Worm (Caenorhabditis elegans) whole organism, early embryonic: ENCODE results near the gene C33C12.1.

Experiments used
- B0310.2 ChIP-seq: sonication (generic microtip); optimal IDR thresholded peaks from 2 replicates; lab custom pipeline; 2016; ENCODE audit warnings: mild to moderate bottlenecking, missing genetic modification characterization, missing compliant biosample characterization
- F13C5.2 ChIP-seq: sonication (generic microtip); optimal IDR thresholded peaks from 2 replicates; lab custom pipeline; 2017; ENCODE audit warnings: mild to moderate bottlenecking, missing genetic modification characterization, inconsistent platforms, missing compliant biosample characterization
- aly-1 ChIP-seq: sonication (generic microtip); optimal IDR thresholded peaks from 2 replicates; lab custom pipeline; 2016; ENCODE audit warnings: missing genetic modification characterization, missing compliant biosample characterization
- ama-1 ChIP-seq: fragments of 150-350 bp; optimal IDR thresholded peaks from 2 replicates; lab custom pipeline; 2014
- ceh-13 ChIP-seq: fragments of 200-800 bp; sonication (Bioruptor generic); optimal IDR thresholded peaks from 2 replicates; lab custom pipeline; 2018; ENCODE audit warnings: mild to moderate bottlenecking, missing genetic modification characterization, missing compliant biosample characterization
- ceh-36 ChIP-seq: sonication (generic microtip); optimal IDR thresholded peaks from 2 replicates; lab custom pipeline; 2016; ENCODE audit warnings: missing genetic modification characterization, inconsistent platforms, missing compliant biosample characterization
- ets-7 ChIP-seq: sonication (generic microtip); optimal IDR thresholded peaks from 2 replicates; lab custom pipeline; 2016; ENCODE audit warnings: missing genotype, missing genetic modification characterization, missing compliant biosample characterization
- flt-1 ChIP-seq: fragments of 200-800 bp; sonication (Bioruptor generic); IDR thresholded peaks from 2 replicates; pipeline ENCODE4 v1.3.6; 2022; ENCODE audit warnings: missing genetic modification characterization, missing compliant biosample characterization
- hmbx-1 ChIP-seq: sonication (generic microtip); optimal IDR thresholded peaks from 2 replicates; lab custom pipeline; 2016; ENCODE audit warnings: mild to moderate bottlenecking, missing genetic modification characterization, missing compliant biosample characterization
- hmg-4 ChIP-seq: fragments of 200-800 bp; sonication (Bioruptor generic); optimal IDR thresholded peaks from 2 replicates; lab custom pipeline; 2018; ENCODE audit warnings: mild to moderate bottlenecking, missing genetic modification characterization, missing compliant biosample characterization
- hnd-1 ChIP-seq: sonication (generic microtip); optimal IDR thresholded peaks from 2 replicates; lab custom pipeline; 2016; ENCODE audit warnings: missing genetic modification characterization, missing compliant biosample characterization
- pes-1 ChIP-seq: fragments of 200-800 bp; sonication (Bioruptor generic); IDR thresholded peaks from 2 replicates; pipeline ENCODE4 v1.3.6; 2022; ENCODE audit warnings: missing genetic modification reagents, missing genetic modification characterization, missing compliant biosample characterization
- scrt-1 ChIP-seq: fragments of 200-800 bp; sonication (Bioruptor generic); IDR thresholded peaks from 2 replicates; pipeline ENCODE4 v1.3.6; 2022; ENCODE audit warnings: missing genetic modification characterization, missing compliant biosample characterization
- sea-1 ChIP-seq: fragments of 200-800 bp; sonication (Bioruptor generic); conservative IDR thresholded peaks from 2 replicates; pipeline ENCODE4 v1.3.6; 2022; ENCODE audit warnings: missing genetic modification characterization, missing compliant biosample characterization
- tbx-11 ChIP-seq: fragments of 200-800 bp; sonication (Bioruptor generic); IDR thresholded peaks from 2 replicates; pipeline ENCODE4 v1.3.6; 2022; ENCODE audit warnings: missing genetic modification characterization, missing compliant biosample characterization
- tbx-37 ChIP-seq: fragments of 200-800 bp; sonication (Bioruptor generic); conservative IDR thresholded peaks from 2 replicates; pipeline ENCODE4 v1.3.6; 2022; ENCODE audit warnings: missing genetic modification reagents, missing genetic modification characterization, missing compliant biosample characterization
- tra-4 ChIP-seq: sonication (generic microtip); optimal IDR thresholded peaks from 2 replicates; lab custom pipeline; 2017; ENCODE audit warnings: missing genetic modification characterization, missing compliant biosample characterization

The C33C12.1 gene

DNA sequence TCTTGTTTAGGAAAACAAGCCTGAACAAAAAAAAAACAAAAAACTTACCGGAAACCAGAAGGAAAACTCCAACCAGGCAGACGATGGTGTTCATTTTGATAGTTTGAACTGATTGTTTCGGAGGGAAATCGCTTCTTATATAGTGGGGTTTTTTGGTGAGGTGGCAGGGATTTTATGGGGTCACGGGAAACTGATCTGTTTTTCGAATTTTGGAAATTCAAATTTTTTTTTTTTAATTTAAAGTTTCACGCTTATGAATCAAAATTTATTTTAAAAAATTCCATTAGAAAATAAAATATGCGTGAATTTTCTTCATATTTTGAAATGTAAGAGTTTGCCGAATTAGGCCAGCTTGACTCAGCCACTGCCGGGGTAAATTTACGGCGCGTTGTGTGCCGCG is 22.7 kb upstream of the C33C12.1 start, which contains the start of gene C33C12.7:
Gene C33C12.7 (minus strand): TSS at position 101 of the 400 bp plus-strand sequence.
- TF ChIP-seq hmg-4 (GFP tag; lab: Kevin White, UChicago) (no peak), flt-1 (no peak), tra-4 (tag; lab: Kevin White, UChicago) (no peak), pes-1 (GFP tag; lab: Robert Waterston, UW) (no peak), F13C5.2 (tag; lab: Kevin White, UChicago) (no peak)

DNA sequence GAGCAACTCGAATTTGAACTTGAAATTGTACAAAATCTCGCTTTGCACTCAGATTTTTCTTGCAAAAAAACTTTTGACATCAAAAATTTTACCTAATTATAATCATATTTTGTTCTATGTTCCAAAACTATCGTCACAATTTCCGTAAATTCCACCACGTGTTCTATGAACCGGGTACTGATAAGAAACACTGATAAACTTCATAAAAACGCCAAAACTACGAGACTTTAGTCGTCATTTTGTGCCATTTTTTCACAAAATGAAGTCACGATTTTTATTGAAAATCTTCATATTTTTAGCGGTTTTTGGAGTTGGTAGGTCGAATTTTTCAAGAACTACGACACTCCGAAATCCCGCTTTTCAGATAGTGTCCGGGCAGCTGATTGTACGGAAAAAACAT is 21.4 kb upstream of the C33C12.1 start, which contains the start of gene gba-1:
Gene gba-1 (plus strand): TSS at position 54 of the 400 bp plus-strand sequence.
- TF ChIP-seq ceh-13 (GFP tag; lab: Kevin White, UChicago) (no peak), hmg-4 (GFP tag; lab: Kevin White, UChicago) (no peak), ceh-36 (tag; lab: Kevin White, UChicago) (no peak), hnd-1 (tag; lab: Kevin White, UChicago) (no peak)

DNA sequence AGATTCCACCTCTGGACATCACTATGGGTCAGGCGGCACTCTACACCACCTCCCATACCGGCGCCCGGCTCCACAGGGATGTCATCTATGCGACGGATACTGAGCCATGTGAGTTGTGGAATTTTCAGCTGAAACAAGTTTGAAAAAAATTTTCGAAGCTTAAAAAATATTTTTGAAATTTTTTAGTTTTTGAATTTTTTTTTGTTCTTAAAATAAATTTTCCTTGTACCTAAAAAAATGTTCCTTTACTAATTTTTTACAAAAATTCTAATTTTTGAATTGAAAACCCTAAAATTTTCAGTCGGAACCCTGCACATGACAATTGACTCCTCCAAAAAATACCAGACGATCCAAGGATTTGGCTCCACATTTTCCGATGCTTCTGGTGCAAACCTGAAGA is 20.3 kb upstream of the C33C12.1 start:
- TF ChIP-seq F13C5.2 (tag; lab: Kevin White, UChicago) (no peak), B0310.2 (tag; lab: Kevin White, UChicago) (no peak), pes-1 (GFP tag; lab: Robert Waterston, UW) (no peak), tbx-11 (GFP tag; lab: Robert Waterston, UW) (no peak), flt-1 (no peak), sea-1 (GFP tag; lab: Robert Waterston, UW) (no peak)

DNA sequence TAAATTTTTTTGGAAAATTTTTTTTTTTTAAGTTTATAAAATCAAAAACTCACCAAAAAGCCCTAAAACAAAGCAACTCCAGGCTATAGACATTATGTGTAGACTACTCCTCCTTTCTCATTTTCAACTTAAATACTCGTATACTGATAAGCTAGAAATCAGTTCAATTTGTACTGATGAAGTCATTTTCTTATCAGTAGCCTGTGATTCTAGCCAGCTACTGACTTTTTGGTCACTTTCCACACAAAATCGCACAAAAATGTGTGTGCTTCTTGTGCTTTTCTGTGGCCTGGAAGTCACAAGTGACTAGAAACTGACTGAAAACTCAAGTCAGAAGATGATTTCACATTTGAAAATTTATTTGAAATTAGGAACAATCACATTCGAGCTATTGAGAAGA is 11.7 kb upstream of the C33C12.1 start, which contains the start of gene gba-2:
Gene gba-2 (minus strand): TSS at position 106 of the 400 bp plus-strand sequence.
- TF ChIP-seq tbx-37 (GFP tag; lab: Robert Waterston, UW) (no peak), flt-1 (no peak), pes-1 (GFP tag; lab: Robert Waterston, UW) (no peak), tbx-11 (GFP tag; lab: Robert Waterston, UW) (no peak), ceh-36 (tag; lab: Kevin White, UChicago) (no peak), ama-1 (lab: Kevin White, UChicago) (no peak), scrt-1 (no peak)

DNA sequence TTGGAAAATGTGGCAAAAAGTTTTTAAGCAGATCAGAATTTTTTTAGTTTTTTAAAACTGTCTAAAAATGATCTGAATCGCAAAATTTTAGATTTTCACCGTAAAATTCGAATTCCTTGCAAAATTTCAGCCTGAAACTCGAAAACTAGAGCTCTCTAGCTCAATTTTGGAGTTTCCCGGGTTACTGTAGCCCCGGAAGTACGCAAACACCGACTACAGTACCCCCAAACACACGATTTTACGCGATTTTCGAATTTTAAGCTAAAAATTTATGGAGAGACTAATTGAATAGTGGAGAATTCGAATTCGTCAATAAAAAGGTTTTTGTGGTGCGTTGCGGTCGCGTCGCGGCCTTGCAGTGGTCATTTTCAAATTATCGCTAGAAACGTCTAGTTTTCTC is 11.3 kb upstream of the C33C12.1 start:
- no peak for TF ChIP-seq tra-4 (tag; lab: Kevin White, UChicago)
- no peak for TF ChIP-seq B0310.2 (tag; lab: Kevin White, UChicago)
- no peak for TF ChIP-seq hmbx-1 (tag; lab: Kevin White, UChicago)
- TF ChIP-seq hmg-4 (GFP tag; lab: Kevin White, UChicago) = no peak
- no peak for TF ChIP-seq F13C5.2 (tag; lab: Kevin White, UChicago)
- no peak for TF ChIP-seq tbx-37 (GFP tag; lab: Robert Waterston, UW)
- TF ChIP-seq flt-1 = no peak
- no peak for TF ChIP-seq sea-1 (GFP tag; lab: Robert Waterston, UW)
- no peak for TF ChIP-seq ama-1 (lab: Kevin White, UChicago)
- no peak for TF ChIP-seq scrt-1
- no peak for TF ChIP-seq ceh-36 (tag; lab: Kevin White, UChicago)

DNA sequence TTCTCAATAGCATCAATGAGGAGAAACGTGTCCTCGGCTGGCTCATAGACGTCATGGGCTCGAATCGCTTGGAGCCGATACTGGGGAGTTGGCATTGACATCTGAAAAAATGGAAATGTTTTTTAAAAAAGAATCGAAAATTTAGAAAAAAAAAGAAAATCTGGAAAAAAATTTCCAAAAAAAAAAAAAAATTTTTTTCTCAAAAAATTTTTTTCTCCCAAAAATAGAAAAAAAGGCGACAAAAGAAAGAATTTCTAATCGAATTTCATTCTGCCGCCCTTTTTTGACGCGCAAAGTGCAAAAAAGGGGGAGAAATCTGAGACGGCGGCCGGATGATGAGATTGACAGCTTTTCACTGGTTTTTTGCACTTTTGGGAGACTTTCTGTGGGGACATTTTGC is 8.7 kb upstream of the C33C12.1 start, which contains the start of gene mtq-2:
Gene mtq-2 (minus strand): TSS at position 101 of the 400 bp plus-strand sequence.
- TF ChIP-seq pes-1 (GFP tag; lab: Robert Waterston, UW) (no peak), hnd-1 (tag; lab: Kevin White, UChicago) (no peak), B0310.2 (tag; lab: Kevin White, UChicago) (no peak), aly-1 (tag; lab: Kevin White, UChicago) (no peak), hmg-4 (GFP tag; lab: Kevin White, UChicago) (no peak), sea-1 (GFP tag; lab: Robert Waterston, UW) (no peak), tra-4 (tag; lab: Kevin White, UChicago) (no peak), hmbx-1 (tag; lab: Kevin White, UChicago) (no peak), tbx-11 (GFP tag; lab: Robert Waterston, UW) (no peak), ets-7 (no peak), ama-1 (lab: Kevin White, UChicago) (no peak)

DNA sequence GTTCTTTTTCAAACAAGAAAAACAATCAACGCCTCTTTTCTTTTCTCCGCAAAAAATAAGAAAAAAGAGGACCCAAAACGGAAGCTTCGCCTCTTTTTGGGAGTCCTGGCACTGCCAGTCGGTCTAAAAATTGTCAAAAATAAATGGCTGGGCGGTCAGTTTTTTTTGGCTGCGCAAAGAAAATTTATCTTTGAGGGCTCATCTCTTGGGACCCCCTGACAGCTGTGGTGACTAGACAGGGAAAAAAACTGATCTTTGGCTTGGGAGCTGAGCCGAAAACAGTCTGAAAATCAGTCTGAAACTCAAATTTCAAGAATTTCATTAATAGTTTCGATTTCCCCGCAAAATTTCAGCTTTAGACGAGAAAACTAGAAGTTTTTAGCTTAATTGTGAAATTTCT is 7.5 kb upstream of the C33C12.1 start:
- no peak for TF ChIP-seq pes-1 (GFP tag; lab: Robert Waterston, UW)
- no peak for TF ChIP-seq F13C5.2 (tag; lab: Kevin White, UChicago)
- TF ChIP-seq ets-7 = no peak
- no peak for TF ChIP-seq ceh-36 (tag; lab: Kevin White, UChicago)
- TF ChIP-seq hnd-1 (tag; lab: Kevin White, UChicago) = no peak
- TF ChIP-seq ama-1 (lab: Kevin White, UChicago) = no peak
- no peak for TF ChIP-seq hmg-4 (GFP tag; lab: Kevin White, UChicago)
- no peak for TF ChIP-seq tbx-11 (GFP tag; lab: Robert Waterston, UW)
- no peak for TF ChIP-seq B0310.2 (tag; lab: Kevin White, UChicago)

DNA sequence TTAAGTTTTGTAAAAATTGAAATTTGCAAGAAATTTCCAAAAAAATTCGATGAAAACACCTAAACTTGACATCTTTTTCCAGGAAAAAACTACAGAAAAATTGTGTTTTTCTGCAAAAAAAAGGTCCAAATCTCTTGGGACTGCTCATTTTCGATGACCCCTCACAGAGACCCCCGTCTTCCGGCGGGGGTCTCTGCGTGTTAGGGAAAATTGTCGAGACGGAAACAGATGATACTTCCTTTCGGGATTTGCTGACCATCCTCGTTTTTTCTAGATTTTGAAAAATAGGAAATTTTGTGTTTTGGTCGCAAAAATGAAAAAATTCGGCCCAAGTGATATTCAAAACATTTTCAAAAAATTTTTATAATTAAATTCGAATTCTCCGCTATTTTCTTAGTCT is 6.7 kb upstream of the C33C12.1 start:
- no peak for TF ChIP-seq scrt-1
- TF ChIP-seq hmbx-1 (tag; lab: Kevin White, UChicago) = no peak
- TF ChIP-seq ceh-13 (GFP tag; lab: Kevin White, UChicago) = no peak
- no peak for TF ChIP-seq hnd-1 (tag; lab: Kevin White, UChicago)

DNA sequence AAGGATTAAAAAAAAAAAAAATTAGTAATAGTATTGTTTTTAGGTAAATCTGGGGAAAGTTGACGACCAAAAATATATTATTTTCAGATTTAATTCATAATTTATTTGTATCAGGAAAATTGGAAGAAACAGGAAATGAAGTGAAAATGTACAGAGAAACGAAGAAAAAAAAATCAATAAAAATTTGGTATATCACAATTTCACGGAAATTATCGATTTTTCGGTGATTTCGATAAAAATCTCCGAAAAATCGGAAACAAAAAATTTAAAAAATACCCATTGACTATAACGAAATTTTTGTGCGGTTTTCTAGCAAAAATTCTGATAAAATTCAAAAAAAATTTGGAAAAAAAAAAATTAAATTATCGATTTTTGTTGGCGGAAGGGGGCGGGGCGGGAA is 5.8 kb upstream of the C33C12.1 start:
- no peak for TF ChIP-seq hmg-4 (GFP tag; lab: Kevin White, UChicago)
- no peak for TF ChIP-seq flt-1
- no peak for TF ChIP-seq tbx-37 (GFP tag; lab: Robert Waterston, UW)
- TF ChIP-seq tbx-11 (GFP tag; lab: Robert Waterston, UW) = no peak
- TF ChIP-seq ceh-13 (GFP tag; lab: Kevin White, UChicago) = no peak
- no peak for TF ChIP-seq ceh-36 (tag; lab: Kevin White, UChicago)
- TF ChIP-seq sea-1 (GFP tag; lab: Robert Waterston, UW) = no peak
- TF ChIP-seq hmbx-1 (tag; lab: Kevin White, UChicago) = no peak
- no peak for TF ChIP-seq pes-1 (GFP tag; lab: Robert Waterston, UW)
- TF ChIP-seq ets-7 = no peak
